Fruit fly (Drosophila melanogaster) S2 (cell line): ENCODE data around the gene EMC1.

Experiments
- CG8478 ChIP-seq: fragments of >200 bp; optimal IDR thresholded peaks from 2 replicates; lab custom pipeline; 2018
- CTCF ChIP-seq, 2 experiments: fragments of >200 bp; optimal IDR thresholded peaks; 2 replicates each; lab custom pipeline; 2018

dm6 chr3R:7936786-7937363 is 29.7 kb upstream of the EMC1 start:
- TF ChIP-seq CG8478 (lab: Kevin White, UChicago) (no peak), CTCF (optimal IDR thresholded peaks at IDR 0.05; lab: Kevin White, UChicago) (peak in 1 of 2 experiments; percentile 14)
